Fruit fly (Drosophila melanogaster): ENCODE results near the gene CG5162.

CG5162 gene

dm6 chrX:17181264-17182198 lies 33.6 kb upstream of the CG5162 start (continued):
- TF ChIP-seq ac (GFP tag; optimal IDR thresholded peaks at IDR 0.05) (no peak), emc (GFP tag; optimal IDR thresholded peaks at IDR 0.05) (no peak), zen (tag; optimal IDR thresholded peaks at IDR 0.05) (peak; percentile 6), sna (GFP tag; IDR thresholded peaks at IDR 0.05; ENCODE audit: partially characterized antibody) (no peak), slbo (GFP tag; IDR thresholded peaks at IDR 0.05) (no peak), Abd-B (GFP tag; optimal IDR thresholded peaks at IDR 0.05) (no peak), CG11560 (tag; IDR thresholded peaks at IDR 0.05) (no peak), CG8924 (tag; optimal IDR thresholded peaks at IDR 0.05) (peak; percentile 36), CG18599 (GFP tag; optimal IDR thresholded peaks at IDR 0.05) (peak; percentile 22), Awh (GFP tag; IDR thresholded peaks at IDR 0.05) (no peak), repo (GFP tag; optimal IDR thresholded peaks at IDR 0.05) (no peak), gsb-n (tag; optimal IDR thresholded peaks at IDR 0.05) (no peak), CG7987 (GFP tag; optimal IDR thresholded peaks at IDR 0.05) (no peak), lab (GFP tag; optimal IDR thresholded peaks at IDR 0.05) (peak; percentile 55), phol (tag; optimal IDR thresholded peaks at IDR 0.05) (peak; percentile 39), Pdp1 (GFP tag; optimal IDR thresholded peaks at IDR 0.05) (peak in 1 of 2 experiments; percentile 7), CG33557 (GFP tag; optimal IDR thresholded peaks at IDR 0.05) (no peak), row (GFP tag; IDR thresholded peaks at IDR 0.05) (peak; percentile 32; the same call in 2 of the 3 replicates), wdn (GFP tag; IDR thresholded peaks at IDR 0.05) (0 out of 2 replicates have a peak, but pooled peaks have one; percentile 16), wor (GFP tag; IDR thresholded peaks at IDR 0.05) (no peak), sisA (GFP tag; IDR thresholded peaks at IDR 0.05) (peak; percentile 34; the same call in 1 of the 2 replicates), CG11504 (tag; optimal IDR thresholded peaks at IDR 0.05) (peak; percentile 61), Hr39 (optimal IDR thresholded peaks at IDR 0.05) (no peak), CG4820 (GFP tag; optimal IDR thresholded peaks at IDR 0.05) (no peak), pan (optimal IDR thresholded peaks at IDR 0.05) (no peak), pan (GFP tag; optimal IDR thresholded peaks at IDR 0.05 in 1 of 2, IDR thresholded peaks at IDR 0.05 in 1 of 2) (no peak), CG13123 (GFP tag; optimal IDR thresholded peaks at IDR 0.05) (no peak), dan (GFP tag; IDR thresholded peaks at IDR 0.05) (no peak), CG4404 (GFP tag; IDR thresholded peaks at IDR 0.05) (no peak), CG4424 (GFP tag; optimal IDR thresholded peaks at IDR 0.05) (peak; percentile 42), fd96Cb (tag; optimal IDR thresholded peaks at IDR 0.05) (peak; percentile 35), CG6272 (GFP tag; IDR thresholded peaks at IDR 0.05) (no peak), slou (GFP tag; optimal IDR thresholded peaks at IDR 0.05) (no peak), CG14050 (GFP tag; IDR thresholded peaks at IDR 0.05) (no peak), lmd (GFP tag; IDR thresholded peaks at IDR 0.05) (peak; percentile 24; the same call in 1 of the 2 replicates), cas (GFP tag; IDR thresholded peaks at IDR 0.05) (no peak), CG17612 (GFP tag; IDR thresholded peaks at IDR 0.05) (no peak), CG14860 (GFP tag; IDR thresholded peaks at IDR 0.05; ENCODE audit: partially characterized antibody) (no peak), CG8478 (optimal IDR thresholded peaks at IDR 0.05) (no peak), CG9215 (GFP tag; IDR thresholded peaks at IDR 0.05) (no peak), pum (GFP tag; optimal IDR thresholded peaks at IDR 0.05) (no peak), CG2875 (GFP tag; optimal IDR thresholded peaks at IDR 0.05) (no peak), CG9727 (GFP tag; optimal IDR thresholded peaks at IDR 0.05) (peak; percentile 37), odd (GFP tag; optimal IDR thresholded peaks at IDR 0.05) (no peak), Hsf (GFP tag; optimal IDR thresholded peaks at IDR 0.05) (no peak), D (optimal IDR thresholded peaks at IDR 0.05) (no peak), D (GFP tag; optimal IDR thresholded peaks at IDR 0.05) (no peak), eyg (GFP tag; optimal IDR thresholded peaks at IDR 0.05) (no peak), Taf1 (GFP tag; IDR thresholded peaks at IDR 0.05) (no peak), Ets97D (GFP tag; optimal IDR thresholded peaks at IDR 0.05) (no peak)
